Worm (Caenorhabditis elegans): Measurements from ENCODE around the gene vha-14.

vha-14 gene

ce11 chrIII:9546016-9546659 is 38.2 kb downstream of the vha-14 start, which contains the start of gene unc-16 (continued):
- TF ChIP-seq nhr-237 (tag; optimal IDR thresholded peaks at IDR 0.05) (no peak), pha-4 (GFP tag; IDR thresholded peaks at IDR 0.05) (peak; percentile 59; the same call in 1 of the 2 replicates), pha-4 (tag; optimal IDR thresholded peaks at IDR 0.05) (peak; percentile 82), F49E8.2 (tag; optimal IDR thresholded peaks at IDR 0.05; ENCODE audit: borderline replicate concordance) (no peak), spr-1 (tag; optimal IDR thresholded peaks at IDR 0.05) (peak; percentile 87), mdl-1 (tag; optimal IDR thresholded peaks at IDR 0.05) (peak; percentile 83 to 97), unc-62 (GFP tag; optimal IDR thresholded peaks at IDR 0.05 in 1 of 2) (peak in 1 of 2 experiments; percentile 64), unc-62 (tag; optimal IDR thresholded peaks at IDR 0.05) (no peak), ceh-20 (GFP tag; IDR thresholded peaks at IDR 0.05) (peak; percentile 95; the same call in 1 of the 2 replicates), nhr-48 (tag; optimal IDR thresholded peaks at IDR 0.05) (peak; percentile 45), Y5F2A.4 (GFP tag; optimal IDR thresholded peaks at IDR 0.05) (no peak), rbr-2 (tag; optimal IDR thresholded peaks at IDR 0.05) (peak; percentile 91), zip-2 (tag; optimal IDR thresholded peaks at IDR 0.05) (no peak), duxl-1 (tag; optimal IDR thresholded peaks at IDR 0.05; ENCODE audit: poor library complexity) (peak; percentile 67), R02D3.7 (tag; optimal IDR thresholded peaks at IDR 0.05) (no peak), Y48G9A.11 (GFP tag; IDR thresholded peaks at IDR 0.05) (no peak), pqm-1 (tag; optimal IDR thresholded peaks at IDR 0.05) (peak; percentile 30), Y75B8A.6 (GFP tag; IDR thresholded peaks at IDR 0.05) (no peak), F37D6.2 (tag; optimal IDR thresholded peaks at IDR 0.05) (peak; percentile 77), dmd-6 (GFP tag; IDR thresholded peaks at IDR 0.05) (peak; percentile 71), egl-27 (tag; optimal IDR thresholded peaks at IDR 0.05) (no peak), aha-1 (tag) (peak; percentile 98), lin-13 (GFP tag; optimal IDR thresholded peaks at IDR 0.05) (peak; percentile 59), saeg-2 (GFP tag; IDR thresholded peaks at IDR 0.05) (no peak), unc-130 (GFP tag; optimal IDR thresholded peaks at IDR 0.05) (no peak), T26A8.4 (GFP tag; IDR thresholded peaks at IDR 0.05) (peak; percentile 80), arid-1 (GFP tag; conservative IDR thresholded peaks at IDR 0.05) (peak; percentile 50; the same call in 1 of the 2 replicates), lin-39 (tag; optimal IDR thresholded peaks at IDR 0.05) (no peak), nhr-25 (tag; optimal IDR thresholded peaks at IDR 0.05; ENCODE audit: borderline replicate concordance, insufficient read depth) (peak; percentile 75), lin-38 (GFP tag; IDR thresholded peaks at IDR 0.05) (peak; percentile 90), lir-3 (tag; optimal IDR thresholded peaks at IDR 0.05) (no peak), nhr-11 (tag; optimal IDR thresholded peaks at IDR 0.05) (peak; percentile 71), ceh-28 (tag; optimal IDR thresholded peaks at IDR 0.05) (peak; percentile 61), dmd-8 (GFP tag; IDR thresholded peaks at IDR 0.05) (no peak), zag-1 (tag; optimal IDR thresholded peaks at IDR 0.05) (no peak), nhr-42 (GFP tag; IDR thresholded peaks at IDR 0.05) (peak; percentile 18; the same call in 1 of the 2 replicates), lin-29 (GFP tag; IDR thresholded peaks at IDR 0.05) (0 out of 2 replicates have a peak, but pooled peaks have one; percentile 19), snpc-4 (tag; optimal IDR thresholded peaks at IDR 0.05) (no peak), sdz-12 (GFP tag; optimal IDR thresholded peaks at IDR 0.05) (no peak), nhr-111 (GFP tag; optimal IDR thresholded peaks at IDR 0.05) (no peak), F44E2.7 (GFP tag; IDR thresholded peaks at IDR 0.05) (no peak), F26F4.8 (GFP tag; conservative IDR thresholded peaks at IDR 0.05) (no peak), tag-97 (GFP tag; IDR thresholded peaks at IDR 0.05) (no peak), nhr-10 (tag; optimal IDR thresholded peaks at IDR 0.05) (no peak), aly-2 (tag; optimal IDR thresholded peaks at IDR 0.05) (no peak), dpl-1 (GFP tag; optimal IDR thresholded peaks at IDR 0.05) (peak; percentile 76), ztf-11 (tag; optimal IDR thresholded peaks at IDR 0.05) (no peak), mep-1 (tag; optimal IDR thresholded peaks at IDR 0.05) (peak; percentile 94), ceh-82 (tag; optimal IDR thresholded peaks at IDR 0.05) (no peak), T20F7.1 (GFP tag; optimal IDR thresholded peaks at IDR 0.05) (peak; percentile 82), snpc-1.2 (GFP tag; IDR thresholded peaks at IDR 0.05) (no peak), nhr-76 (tag; optimal IDR thresholded peaks at IDR 0.05) (no peak)
